Fruit fly (Drosophila melanogaster) whole organism, embryonic: Measurements from ENCODE around the gene elfless.

Experiments
- Abd-B ChIP-seq: fragments of 200-800 bp; sonication (Bioruptor generic); optimal IDR thresholded peaks from 2 replicates; lab custom pipeline; 2018; ENCODE audit warnings: missing biosample characterization, mild to moderate bottlenecking, missing genetic modification characterization, moderate library complexity
- BEAF-32 ChIP-seq: fragments of 200-800 bp; sonication (Bioruptor generic); optimal IDR thresholded peaks from 3 replicates; lab custom pipeline; 2017; ENCODE audit warnings: missing biosample characterization, missing genetic modification characterization, mild to moderate bottlenecking, moderate library complexity, missing genetic modification reagents
- CG10321 ChIP-seq: fragments of 200-800 bp; sonication (Bioruptor generic); IDR thresholded peaks from 2 replicates; pipeline ENCODE4 v1.3.6; 2022; ENCODE audit warnings: missing biosample characterization, missing genetic modification characterization
- CG12071 ChIP-seq: fragments of 200-800 bp; sonication (Bioruptor generic); optimal IDR thresholded peaks from 3 replicates; lab custom pipeline; 2018; ENCODE audit warnings: missing biosample characterization, mild to moderate bottlenecking, missing genetic modification characterization
- CG13775 ChIP-seq: fragments of 200-800 bp; sonication (Bioruptor generic); optimal IDR thresholded peaks from 3 replicates; lab custom pipeline; 2017; ENCODE audit warnings: missing biosample characterization, mild to moderate bottlenecking, missing genetic modification characterization
- CG14667 ChIP-seq: fragments of 200-800 bp; sonication (Bioruptor generic); IDR thresholded peaks from 2 replicates; pipeline ENCODE4 v1.3.6; 2022; ENCODE audit warnings: missing biosample characterization, missing genetic modification characterization
- CG14965 ChIP-seq: fragments of 200-800 bp; sonication (Bioruptor generic); optimal IDR thresholded peaks from 2 replicates; lab custom pipeline; 2016; ENCODE audit warnings: missing biosample characterization, missing genetic modification characterization, borderline replicate concordance
- CG16779 ChIP-seq: fragments of 200-800 bp; sonication (Bioruptor generic); IDR thresholded peaks from 2 replicates; pipeline ENCODE4 v1.3.6; 2022; ENCODE audit warnings: missing biosample characterization, missing genetic modification characterization
- CG1792 ChIP-seq: fragments of 200-800 bp; sonication (Bioruptor generic); optimal IDR thresholded peaks from 2 replicates; lab custom pipeline; 2016; ENCODE audit warnings: missing biosample characterization, missing genetic modification characterization
- CG31365 ChIP-seq: fragments of 200-800 bp; sonication (Bioruptor generic); optimal IDR thresholded peaks from 2 replicates; lab custom pipeline; 2018; ENCODE audit warnings: missing biosample characterization, mild to moderate bottlenecking, missing genetic modification characterization
- CG31388 ChIP-seq: fragments of 200-800 bp; sonication (Bioruptor generic); optimal IDR thresholded peaks from 2 replicates; lab custom pipeline; 2016; ENCODE audit warnings: missing biosample characterization, missing genetic modification characterization
- CG32532 ChIP-seq: fragments of 200-800 bp; sonication (Bioruptor generic); IDR thresholded peaks from 2 replicates; pipeline ENCODE4 v1.3.6; 2022; ENCODE audit warnings: missing biosample characterization, missing genetic modification characterization
- CG32772 ChIP-seq: fragments of 200-800 bp; sonication (Bioruptor generic); IDR thresholded peaks from 2 replicates; pipeline ENCODE4 v1.3.6; 2022; ENCODE audit warnings: missing biosample characterization, missing genetic modification characterization
- CG42726 ChIP-seq: fragments of 200-800 bp; sonication (Bioruptor generic); IDR thresholded peaks from 2 replicates; pipeline ENCODE4 v1.3.6; 2022; ENCODE audit warnings: missing biosample characterization, missing genetic modification characterization; ENCODE audit not compliant: partially characterized antibody
- CG4424 ChIP-seq: fragments of 200-800 bp; sonication (Bioruptor generic); optimal IDR thresholded peaks from 3 replicates; lab custom pipeline; 2016; ENCODE audit warnings: missing biosample characterization, missing genetic modification characterization
- CG8944 ChIP-seq: fragments of 200-800 bp; sonication (Bioruptor generic); optimal IDR thresholded peaks from 3 replicates; lab custom pipeline; 2016; ENCODE audit warnings: missing biosample characterization, missing genetic modification characterization
- CG9609 ChIP-seq: fragments of 200-800 bp; sonication (Bioruptor generic); optimal IDR thresholded peaks from 3 replicates; lab custom pipeline; 2016; ENCODE audit warnings: missing biosample characterization, missing genetic modification characterization
- Doc3 ChIP-seq: fragments of 200-800 bp; sonication (Bioruptor generic); IDR thresholded peaks from 3 replicates; pipeline ENCODE4 v1.3.6; 2022; ENCODE audit warnings: missing biosample characterization, missing genetic modification characterization; ENCODE audit not compliant: partially characterized antibody
- Drgx ChIP-seq: fragments of 200-800 bp; sonication (Bioruptor generic); IDR thresholded peaks from 2 replicates; pipeline ENCODE4 v1.3.6; 2022; ENCODE audit warnings: missing biosample characterization, missing genetic modification characterization
- HLH54F ChIP-seq: fragments of 200-800 bp; sonication (Bioruptor generic); optimal IDR thresholded peaks from 3 replicates; lab custom pipeline; 2016; ENCODE audit warnings: missing biosample characterization, missing genetic modification characterization
- MESR4 ChIP-seq: fragments of 200-800 bp; sonication (Bioruptor generic); optimal IDR thresholded peaks from 2 replicates; lab custom pipeline; 2018; ENCODE audit warnings: missing biosample characterization, mild to moderate bottlenecking, missing genetic modification characterization, moderate library complexity
- Nf-YA ChIP-seq: fragments of 200-800 bp; sonication (Bioruptor generic); IDR thresholded peaks from 2 replicates; pipeline ENCODE4 v1.3.6; 2022; ENCODE audit warnings: missing biosample characterization, missing genetic modification characterization
- Xbp1 ChIP-seq: fragments of 200-800 bp; sonication (Bioruptor generic); optimal IDR thresholded peaks from 3 replicates; lab custom pipeline; 2016; ENCODE audit warnings: missing biosample characterization, mild to moderate bottlenecking, missing genetic modification characterization
- ac ChIP-seq: fragments of 200-800 bp; sonication (Bioruptor generic); optimal IDR thresholded peaks from 3 replicates; lab custom pipeline; 2017; ENCODE audit warnings: missing biosample characterization, mild to moderate bottlenecking, missing genetic modification characterization
- ato ChIP-seq: fragments of 200-800 bp; sonication (Bioruptor generic); IDR thresholded peaks from 2 replicates; pipeline ENCODE4 v1.3.6; 2022; ENCODE audit warnings: missing biosample characterization, missing genetic modification characterization; ENCODE audit not compliant: partially characterized antibody
- bbx ChIP-seq: fragments of 200-800 bp; sonication (Bioruptor generic); IDR thresholded peaks from 2 replicates; pipeline ENCODE4 v1.3.6; 2022; ENCODE audit warnings: missing biosample characterization, missing genetic modification characterization; ENCODE audit not compliant: partially characterized antibody
- chinmo ChIP-seq: fragments of 200-800 bp; sonication (Bioruptor generic); IDR thresholded peaks from 4 replicates; pipeline ENCODE4 v1.3.6; 2022; ENCODE audit warnings: missing biosample characterization, missing genetic modification characterization; ENCODE audit not compliant: partially characterized antibody
- cwo ChIP-seq: fragments of 200-800 bp; sonication (Bioruptor generic); optimal IDR thresholded peaks from 3 replicates; lab custom pipeline; 2017; ENCODE audit warnings: missing biosample characterization, missing genetic modification characterization, mild to moderate bottlenecking, moderate library complexity, missing genetic modification reagents
- dimm ChIP-seq: fragments of 200-800 bp; sonication (Bioruptor generic); IDR thresholded peaks from 2 replicates; pipeline ENCODE4 v1.3.6; 2022; ENCODE audit warnings: missing biosample characterization, missing genetic modification characterization
- hb ChIP-seq: fragments of 200-800 bp; sonication (Bioruptor generic); IDR thresholded peaks from 3 replicates; pipeline ENCODE4 v1.3.6; 2022; ENCODE audit warnings: missing biosample characterization, missing genetic modification characterization; ENCODE audit not compliant: partially characterized antibody
- inv ChIP-seq: fragments of 200-800 bp; sonication (Bioruptor generic); IDR thresholded peaks from 2 replicates; pipeline ENCODE4 v1.3.6; 2022; ENCODE audit warnings: missing biosample characterization, missing genetic modification characterization; ENCODE audit not compliant: partially characterized antibody
- jumu ChIP-seq: fragments of 200-800 bp; sonication (Bioruptor generic); optimal IDR thresholded peaks from 3 replicates; lab custom pipeline; 2016; ENCODE audit warnings: missing biosample characterization, missing genetic modification characterization
- kah ChIP-seq: fragments of 200-800 bp; sonication (Bioruptor generic); optimal IDR thresholded peaks from 2 replicates; lab custom pipeline; 2018; ENCODE audit warnings: missing biosample characterization, mild to moderate bottlenecking, missing genetic modification characterization
- ken ChIP-seq: fragments of 200-800 bp; sonication (Bioruptor generic); IDR thresholded peaks from 3 replicates; pipeline ENCODE4 v1.3.6; 2022; ENCODE audit warnings: missing biosample characterization, missing genetic modification characterization
- knrl ChIP-seq: fragments of 200-800 bp; sonication (Bioruptor generic); IDR thresholded peaks from 3 replicates; pipeline ENCODE4 v1.3.6; 2022; ENCODE audit warnings: missing biosample characterization, missing genetic modification characterization; ENCODE audit not compliant: partially characterized antibody
- lov ChIP-seq, 2 experiments: fragments of 200-800 bp in 1 of 2; fragments of >200 bp in 1 of 2; sonication (Bioruptor generic) in 1 of 2; IDR thresholded peaks in 1 of 2; optimal IDR thresholded peaks in 1 of 2; 2 replicates in 1 of 2; 3 replicates in 1 of 2; pipeline versions ENCODE4 v1.3.6 to Lab custom; 2017 to 2022; ENCODE audit warnings: missing biosample characterization in 1 of 2, missing genetic modification characterization in 1 of 2
- otp ChIP-seq: fragments of 200-800 bp; sonication (Bioruptor generic); IDR thresholded peaks from 3 replicates; pipeline ENCODE4, ENCODE4 v1.3.6; 2022; ENCODE audit warnings: missing biosample characterization, missing genetic modification characterization
- pita ChIP-seq: fragments of 200-800 bp; sonication (Bioruptor generic); optimal IDR thresholded peaks from 2 replicates; lab custom pipeline; 2017; ENCODE audit warnings: missing biosample characterization, mild to moderate bottlenecking, missing genetic modification characterization
- prd ChIP-seq, 3 experiments: fragments of >200 bp in 2 of 3; fragments of 200-800 bp in 1 of 3; sonication (Bioruptor generic) in 1 of 3; optimal IDR thresholded peaks in 2 of 3; IDR thresholded peaks in 1 of 3; 2 replicates in 2 of 3; 3 replicates in 1 of 3; pipeline versions ENCODE4 v1.3.6 to Lab custom; 2017 to 2022; ENCODE audit warnings: missing biosample characterization in 1 of 3, missing genetic modification characterization in 1 of 3
- pzg ChIP-seq: fragments of 200-800 bp; sonication (Bioruptor generic); optimal IDR thresholded peaks from 3 replicates; lab custom pipeline; 2018; ENCODE audit warnings: missing biosample characterization, mild to moderate bottlenecking, missing genetic modification characterization, moderate library complexity
- salm ChIP-seq: fragments of 200-800 bp; sonication (Bioruptor generic); optimal IDR thresholded peaks from 2 replicates; lab custom pipeline; 2018; ENCODE audit warnings: missing biosample characterization, mild to moderate bottlenecking, missing genetic modification characterization
- sc ChIP-seq, 3 experiments: fragments of >200 bp in 2 of 3; fragments of 200-800 bp in 1 of 3; sonication (Bioruptor generic) in 1 of 3; optimal IDR thresholded peaks; 2 replicates in 2 of 3; 3 replicates in 1 of 3; lab custom pipeline; 2017; ENCODE audit warnings: mild to moderate bottlenecking in 1 of 3, missing biosample characterization in 1 of 3, missing genetic modification characterization in 1 of 3, missing genetic modification reagents in 1 of 3
- shn ChIP-seq: fragments of 200-800 bp; sonication (Bioruptor generic); optimal IDR thresholded peaks from 3 replicates; lab custom pipeline; 2016; ENCODE audit warnings: missing biosample characterization, missing genetic modification characterization
- slbo ChIP-seq: fragments of 200-800 bp; sonication (Bioruptor generic); IDR thresholded peaks from 2 replicates; pipeline ENCODE4 v1.3.6; 2022; ENCODE audit warnings: missing biosample characterization, missing genetic modification characterization
- stc ChIP-seq: fragments of 200-800 bp; sonication (Bioruptor generic); IDR thresholded peaks from 2 replicates; pipeline ENCODE4 v1.3.6; 2022; ENCODE audit warnings: missing biosample characterization, missing genetic modification characterization
- z ChIP-seq: fragments of 200-800 bp; sonication (Bioruptor generic); IDR thresholded peaks from 3 replicates; pipeline ENCODE4 v1.3.6; 2022; ENCODE audit warnings: missing biosample characterization, missing genetic modification characterization
- zen2 ChIP-seq: fragments of 200-800 bp; sonication (Bioruptor generic); IDR thresholded peaks from 3 replicates; pipeline ENCODE4 v1.3.6; 2022; ENCODE audit warnings: missing biosample characterization, missing genetic modification characterization; ENCODE audit not compliant: partially characterized antibody

Gene elfless

dm6 chr2L:17963071-17963567 lies 48.2 kb downstream of the elfless start, which contains the start of gene CG5674 (continued):
- no peak for TF ChIP-seq prd (optimal IDR thresholded peaks at IDR 0.05; lab: Kevin White, UChicago)
- TF ChIP-seq prd (GFP tag; IDR thresholded peaks at IDR 0.05; lab: Robert Waterston, UW), result peak; percentile 69
- no peak for TF ChIP-seq CG31365
- TF ChIP-seq BEAF-32 (GFP tag; lab: Kevin White, UChicago), result peak; percentile 91
- TF ChIP-seq ken (GFP tag; lab: Robert Waterston, UW), result peak; percentile 67; the same call in 2 of the 3 replicates
- peak; percentile 90 for TF ChIP-seq pita (GFP tag; lab: Kevin White, UChicago)
- peak; percentile 46 for TF ChIP-seq CG1792 (GFP tag; lab: Kevin White, UChicago)
- TF ChIP-seq CG14667 (GFP tag; lab: Robert Waterston, UW), result 0 out of 2 replicates have a peak, but pooled peaks have one; percentile 34
- 0 out of 2 replicates have a peak, but pooled peaks have one; percentile 5 for TF ChIP-seq stc (GFP tag; lab: Robert Waterston, UW)
- TF ChIP-seq Abd-B (GFP tag; lab: Kevin White, UChicago), result peak; percentile 72
- peak; percentile 66 for TF ChIP-seq HLH54F (GFP tag; lab: Kevin White, UChicago)
- peak; percentile 67 for TF ChIP-seq CG9609
- no peak for TF ChIP-seq z (GFP tag; lab: Robert Waterston, UW)
- TF ChIP-seq ac, result no peak
- no peak for TF ChIP-seq lov (optimal IDR thresholded peaks at IDR 0.05; lab: Kevin White, UChicago)
- TF ChIP-seq lov (GFP tag; IDR thresholded peaks at IDR 0.05; lab: Robert Waterston, UW), result no peak
- TF ChIP-seq salm (tag; lab: Kevin White, UChicago), result no peak
- TF ChIP-seq zen2 (GFP tag; lab: Robert Waterston, UW), result peak; percentile 80
- TF ChIP-seq hb (GFP tag; lab: Robert Waterston, UW), result peak; percentile 87
- TF ChIP-seq otp (GFP tag; lab: Robert Waterston, UW), result no peak; the same call in 2 of the 3 replicates
- TF ChIP-seq ato (GFP tag; lab: Robert Waterston, UW), result peak; percentile 89
- peak; percentile 13 for TF ChIP-seq shn (GFP tag; lab: Kevin White, UChicago)
- peak; percentile 54 for TF ChIP-seq Drgx (GFP tag; lab: Robert Waterston, UW)
- TF ChIP-seq slbo (GFP tag; lab: Robert Waterston, UW), result peak; percentile 76
- TF ChIP-seq CG12071 (GFP tag; lab: Kevin White, UChicago), result no peak
- TF ChIP-seq CG14965 (GFP tag; lab: Kevin White, UChicago), result no peak
- peak; percentile 10; the same call in 1 of the 2 replicates for TF ChIP-seq CG10321 (GFP tag; lab: Robert Waterston, UW)
- TF ChIP-seq bbx (GFP tag; lab: Robert Waterston, UW), result peak; percentile 85
- peak; percentile 34 for TF ChIP-seq CG4424 (GFP tag; lab: Kevin White, UChicago)
- no peak for TF ChIP-seq CG16779 (GFP tag; lab: Robert Waterston, UW)
- no peak for TF ChIP-seq CG31388
- peak; percentile 49 for TF ChIP-seq CG13775 (GFP tag; lab: Kevin White, UChicago)
- TF ChIP-seq CG32532 (GFP tag; lab: Robert Waterston, UW), result peak; percentile 70
- peak; percentile 39; the same call in 1 of the 2 replicates for TF ChIP-seq CG32772
- peak; percentile 34 for TF ChIP-seq jumu (GFP tag; lab: Kevin White, UChicago)
- TF ChIP-seq MESR4 (GFP tag; lab: Kevin White, UChicago), result peak; percentile 69
- TF ChIP-seq inv (GFP tag; lab: Robert Waterston, UW), result peak; percentile 84
- TF ChIP-seq CG8944 (GFP tag; lab: Kevin White, UChicago), result peak; percentile 42
- TF ChIP-seq sc (optimal IDR thresholded peaks at IDR 0.05; lab: Kevin White, UChicago), result no peak
- TF ChIP-seq sc (GFP tag; optimal IDR thresholded peaks at IDR 0.05; lab: Kevin White, UChicago), result no peak
- TF ChIP-seq knrl (GFP tag; lab: Robert Waterston, UW), result peak; percentile 90
- TF ChIP-seq kah, result no peak
- TF ChIP-seq Xbp1 (GFP tag; lab: Kevin White, UChicago), result peak; percentile 58
- TF ChIP-seq Nf-YA, result no peak
- peak; percentile 96 for TF ChIP-seq CG42726 (GFP tag; lab: Robert Waterston, UW)
- TF ChIP-seq pzg (GFP tag; lab: Kevin White, UChicago), result peak; percentile 89
- peak; percentile 86; the same call in 3 of the 4 replicates for TF ChIP-seq chinmo (GFP tag; lab: Robert Waterston, UW)
- peak; percentile 68 for TF ChIP-seq Doc3 (GFP tag; lab: Robert Waterston, UW)
- TF ChIP-seq cwo (GFP tag; lab: Kevin White, UChicago), result no peak
- TF ChIP-seq dimm (GFP tag; lab: Robert Waterston, UW), result no peak
